Fruit fly (Drosophila melanogaster) whole organism, embryonic: Measurements from ENCODE around the gene Cpr67Fa1.
A peak's percentile ranks its signal among the peaks of the same experiment; 100 is the strongest.

Source experiments
- CG10431 ChIP-seq: fragments of 200-800 bp; sonication (Bioruptor generic); optimal IDR thresholded peaks from 3 replicates; lab custom pipeline; 2018; ENCODE audit warnings: missing biosample characterization, mild to moderate bottlenecking, missing genetic modification characterization
- CG11398 ChIP-seq: fragments of 200-800 bp; sonication (Bioruptor generic); optimal IDR thresholded peaks from 2 replicates; lab custom pipeline; 2016; ENCODE audit warnings: missing biosample characterization, missing genetic modification characterization
- CG1233 ChIP-seq: fragments of 200-800 bp; sonication (Bioruptor generic); optimal IDR thresholded peaks from 4 replicates; lab custom pipeline; 2018; ENCODE audit warnings: missing biosample characterization, mild to moderate bottlenecking, missing genetic modification characterization
- CG12769 ChIP-seq: fragments of 200-800 bp; sonication (Bioruptor generic); optimal IDR thresholded peaks from 2 replicates; lab custom pipeline; 2019; ENCODE audit warnings: missing biosample characterization, mild to moderate bottlenecking, missing genetic modification characterization, moderate library complexity
- CG12942 ChIP-seq: fragments of 200-800 bp; sonication (Bioruptor generic); optimal IDR thresholded peaks from 3 replicates; lab custom pipeline; 2016; ENCODE audit warnings: missing biosample characterization, missing genetic modification characterization
- CG13296 ChIP-seq: fragments of 200-800 bp; sonication (Bioruptor generic); optimal IDR thresholded peaks from 3 replicates; lab custom pipeline; 2018; ENCODE audit warnings: missing biosample characterization, mild to moderate bottlenecking, missing genetic modification characterization
- CG14441 ChIP-seq: fragments of 200-800 bp; sonication (Bioruptor generic); IDR thresholded peaks from 2 replicates; pipeline ENCODE4 v1.3.6; 2022; ENCODE audit warnings: missing biosample characterization, missing genetic modification characterization
- CG14667 ChIP-seq: fragments of 200-800 bp; sonication (Bioruptor generic); IDR thresholded peaks from 2 replicates; pipeline ENCODE4 v1.3.6; 2022; ENCODE audit warnings: missing biosample characterization, missing genetic modification characterization
- CG15479 ChIP-seq: fragments of 200-800 bp; sonication (Bioruptor generic); optimal IDR thresholded peaks from 3 replicates; lab custom pipeline; 2019; ENCODE audit warnings: missing biosample characterization, mild to moderate bottlenecking, missing genetic modification characterization, moderate library complexity
- CG16813 ChIP-seq: fragments of 200-800 bp; sonication (Bioruptor generic); IDR thresholded peaks from 3 replicates; pipeline ENCODE4 v1.3.6; 2022; ENCODE audit warnings: missing biosample characterization, missing genetic modification characterization; ENCODE audit not compliant: partially characterized antibody
- CG2202 ChIP-seq: fragments of 200-800 bp; sonication (Bioruptor generic); optimal IDR thresholded peaks from 2 replicates; lab custom pipeline; 2018; ENCODE audit warnings: missing biosample characterization, mild to moderate bottlenecking, missing genetic modification characterization
- CG31441 ChIP-seq: fragments of 200-800 bp; sonication (Bioruptor generic); IDR thresholded peaks from 2 replicates; pipeline ENCODE4 v1.3.6; 2022; ENCODE audit warnings: missing biosample characterization, missing genetic modification characterization
- CG3163 ChIP-seq: fragments of 200-800 bp; sonication (Bioruptor generic); optimal IDR thresholded peaks from 3 replicates; lab custom pipeline; 2016; ENCODE audit warnings: missing biosample characterization, missing genetic modification characterization
- CG3847 ChIP-seq: fragments of 200-800 bp; sonication (Bioruptor generic); IDR thresholded peaks from 2 replicates; pipeline ENCODE4 v1.3.6; 2022; ENCODE audit warnings: missing biosample characterization, missing genetic modification characterization
- CG5180 ChIP-seq: fragments of 200-800 bp; sonication (Bioruptor generic); optimal IDR thresholded peaks from 3 replicates; lab custom pipeline; 2017; ENCODE audit warnings: missing biosample characterization, missing genetic modification characterization, mild to moderate bottlenecking, moderate library complexity, missing genetic modification reagents
- CG7786 ChIP-seq: fragments of 200-800 bp; sonication (Bioruptor generic); optimal IDR thresholded peaks from 2 replicates; lab custom pipeline; 2016; ENCODE audit warnings: missing biosample characterization, missing genetic modification characterization
- CG7987 ChIP-seq: fragments of 200-800 bp; sonication (Bioruptor generic); optimal IDR thresholded peaks from 2 replicates; lab custom pipeline; 2018; ENCODE audit warnings: missing biosample characterization, mild to moderate bottlenecking, missing genetic modification characterization, moderate library complexity
- CG9797 ChIP-seq: fragments of 200-800 bp; sonication (Bioruptor generic); optimal IDR thresholded peaks from 3 replicates; lab custom pipeline; 2018; ENCODE audit warnings: missing biosample characterization, mild to moderate bottlenecking, missing genetic modification characterization
- CoRest ChIP-seq: fragments of 200-800 bp; sonication (Bioruptor generic); optimal IDR thresholded peaks from 3 replicates; lab custom pipeline; 2018; ENCODE audit warnings: missing biosample characterization, mild to moderate bottlenecking, missing genetic modification characterization, moderate library complexity
- Fer2 ChIP-seq: fragments of 200-800 bp; sonication (Bioruptor generic); optimal IDR thresholded peaks from 2 replicates; lab custom pipeline; 2018; ENCODE audit warnings: missing biosample characterization, mild to moderate bottlenecking, missing genetic modification characterization, moderate library complexity
- HmgD ChIP-seq: fragments of 200-800 bp; sonication (Bioruptor generic); optimal IDR thresholded peaks from 3 replicates; lab custom pipeline; 2016; ENCODE audit warnings: missing biosample characterization, missing genetic modification characterization
- MESR4 ChIP-seq: fragments of 200-800 bp; sonication (Bioruptor generic); optimal IDR thresholded peaks from 2 replicates; lab custom pipeline; 2018; ENCODE audit warnings: missing biosample characterization, mild to moderate bottlenecking, missing genetic modification characterization, moderate library complexity
- NK7.1 ChIP-seq: fragments of 200-800 bp; sonication (Bioruptor generic); optimal IDR thresholded peaks from 3 replicates; lab custom pipeline; 2016; ENCODE audit warnings: missing biosample characterization, missing genetic modification characterization
- Neu2 ChIP-seq: fragments of 200-800 bp; sonication (Bioruptor generic); optimal IDR thresholded peaks from 3 replicates; lab custom pipeline; 2016; ENCODE audit warnings: missing biosample characterization, missing genetic modification characterization, borderline replicate concordance
- bbx ChIP-seq: fragments of 200-800 bp; sonication (Bioruptor generic); IDR thresholded peaks from 2 replicates; pipeline ENCODE4 v1.3.6; 2022; ENCODE audit warnings: missing biosample characterization, missing genetic modification characterization; ENCODE audit not compliant: partially characterized antibody
- bcd ChIP-seq: fragments of 200-800 bp; sonication (Bioruptor generic); optimal IDR thresholded peaks from 2 replicates; lab custom pipeline; 2017; ENCODE audit warnings: missing biosample characterization, mild to moderate bottlenecking, missing genetic modification characterization
- cad ChIP-seq: fragments of >200 bp; optimal IDR thresholded peaks from 2 replicates; lab custom pipeline; 2017; ENCODE audit warnings: missing biosample characterization, missing genetic modification characterization
- cas ChIP-seq: fragments of 200-800 bp; sonication (Bioruptor generic); IDR thresholded peaks from 2 replicates; pipeline ENCODE4 v1.3.6; 2022; ENCODE audit warnings: missing biosample characterization, missing genetic modification characterization
- croc ChIP-seq: fragments of 200-800 bp; sonication (Bioruptor generic); conservative IDR thresholded peaks from 3 replicates; pipeline ENCODE4 v1.3.6; 2022; ENCODE audit warnings: missing biosample characterization, missing genetic modification characterization
- emc ChIP-seq: fragments of 200-800 bp; sonication (Bioruptor generic); optimal IDR thresholded peaks from 2 replicates; lab custom pipeline; 2016; ENCODE audit warnings: missing biosample characterization, missing genetic modification characterization
- fd102C ChIP-seq: fragments of 200-800 bp; sonication (Bioruptor generic); optimal IDR thresholded peaks from 2 replicates; lab custom pipeline; 2018; ENCODE audit warnings: missing biosample characterization, mild to moderate bottlenecking, missing genetic modification characterization, moderate library complexity
- fd64A ChIP-seq: fragments of 200-800 bp; sonication (Bioruptor generic); optimal IDR thresholded peaks from 3 replicates; lab custom pipeline; 2018; ENCODE audit warnings: missing biosample characterization, mild to moderate bottlenecking, missing genetic modification characterization
- fd96Cb ChIP-seq: fragments of 200-800 bp; sonication (Bioruptor generic); optimal IDR thresholded peaks from 2 replicates; lab custom pipeline; 2018; ENCODE audit warnings: missing biosample characterization, mild to moderate bottlenecking, missing genetic modification characterization, moderate library complexity
- ftz-f1 ChIP-seq: fragments of 200-800 bp; sonication (Bioruptor generic); optimal IDR thresholded peaks from 2 replicates; lab custom pipeline; 2016; ENCODE audit warnings: missing biosample characterization, missing genetic modification characterization
- ken ChIP-seq: fragments of 200-800 bp; sonication (Bioruptor generic); IDR thresholded peaks from 3 replicates; pipeline ENCODE4 v1.3.6; 2022; ENCODE audit warnings: missing biosample characterization, missing genetic modification characterization
- maf-S ChIP-seq: fragments of 200-800 bp; sonication (Bioruptor generic); optimal IDR thresholded peaks from 2 replicates; lab custom pipeline; 2016; ENCODE audit warnings: missing biosample characterization, missing genetic modification characterization
- mam ChIP-seq: fragments of 200-800 bp; sonication (Bioruptor generic); optimal IDR thresholded peaks from 3 replicates; lab custom pipeline; 2016; ENCODE audit warnings: missing biosample characterization, missing genetic modification characterization
- nau ChIP-seq: fragments of 200-800 bp; sonication (Bioruptor generic); optimal IDR thresholded peaks from 3 replicates; lab custom pipeline; 2017; ENCODE audit warnings: missing biosample characterization, mild to moderate bottlenecking, missing genetic modification characterization, missing genetic modification reagents
- org-1 ChIP-seq: fragments of 200-800 bp; sonication (Bioruptor generic); optimal IDR thresholded peaks from 2 replicates; lab custom pipeline; 2017; ENCODE audit warnings: missing biosample characterization, missing genetic modification characterization
- pb ChIP-seq: fragments of 200-800 bp; sonication (Bioruptor generic); optimal IDR thresholded peaks from 3 replicates; lab custom pipeline; 2016; ENCODE audit warnings: missing biosample characterization, missing genetic modification characterization
- pho ChIP-seq: fragments of 200-800 bp; sonication (Bioruptor generic); optimal IDR thresholded peaks from 2 replicates; lab custom pipeline; 2016; ENCODE audit warnings: missing biosample characterization, missing genetic modification characterization
- pnt ChIP-seq: fragments of 200-800 bp; sonication (Bioruptor generic); optimal IDR thresholded peaks from 3 replicates; lab custom pipeline; 2016; ENCODE audit warnings: missing biosample characterization, missing genetic modification characterization
- psq ChIP-seq: fragments of 200-800 bp; sonication (Bioruptor generic); optimal IDR thresholded peaks from 2 replicates; lab custom pipeline; 2017; ENCODE audit warnings: missing biosample characterization, missing genetic modification characterization
- pzg ChIP-seq: fragments of 200-800 bp; sonication (Bioruptor generic); optimal IDR thresholded peaks from 3 replicates; lab custom pipeline; 2018; ENCODE audit warnings: missing biosample characterization, mild to moderate bottlenecking, missing genetic modification characterization, moderate library complexity
- schlank ChIP-seq: fragments of 200-800 bp; sonication (Bioruptor generic); optimal IDR thresholded peaks from 2 replicates; lab custom pipeline; 2018; ENCODE audit warnings: missing biosample characterization, mild to moderate bottlenecking, missing genetic modification characterization
- so ChIP-seq: fragments of 200-800 bp; sonication (Bioruptor generic); IDR thresholded peaks from 3 replicates; pipeline ENCODE4 v1.3.6; 2022; ENCODE audit warnings: missing biosample characterization, missing genetic modification characterization
- stwl ChIP-seq: fragments of 200-800 bp; sonication (Bioruptor generic); optimal IDR thresholded peaks from 3 replicates; lab custom pipeline; 2018; ENCODE audit warnings: missing biosample characterization, mild to moderate bottlenecking, missing genetic modification characterization, moderate library complexity
- sug ChIP-seq: fragments of 200-800 bp; optimal IDR thresholded peaks from 2 replicates; lab custom pipeline; 2019; ENCODE audit warnings: missing biosample characterization, mild to moderate bottlenecking, missing genetic modification characterization, moderate library complexity
- tin ChIP-seq: fragments of 200-800 bp; sonication (Bioruptor generic); optimal IDR thresholded peaks from 3 replicates; lab custom pipeline; 2016; ENCODE audit warnings: missing biosample characterization, missing genetic modification characterization
- trem ChIP-seq: fragments of 200-800 bp; optimal IDR thresholded peaks from 3 replicates; lab custom pipeline; 2019; ENCODE audit warnings: missing biosample characterization, mild to moderate bottlenecking, missing genetic modification characterization, moderate library complexity
- trh ChIP-seq: fragments of 200-800 bp; sonication (Bioruptor generic); optimal IDR thresholded peaks from 2 replicates; lab custom pipeline; 2016; ENCODE audit warnings: missing biosample characterization, missing genetic modification characterization
- twi ChIP-seq: fragments of 200-800 bp; optimal IDR thresholded peaks from 2 replicates; lab custom pipeline; 2019; ENCODE audit warnings: missing biosample characterization, mild to moderate bottlenecking, missing genetic modification characterization, moderate library complexity

Gene Cpr67Fa1

dm6 chr3L:10899087-10899511 is 9.3 kb downstream of the Cpr67Fa1 start, which contains the start of gene Aps (continued):
- TF ChIP-seq Fer2 (tag; lab: Kevin White, UChicago), result no peak
- no peak for TF ChIP-seq MESR4 (GFP tag; lab: Kevin White, UChicago)
- no peak for TF ChIP-seq so
- peak; percentile 15 for TF ChIP-seq mam
- no peak for TF ChIP-seq CG5180
- TF ChIP-seq CG1233, result peak; percentile 2
- no peak for TF ChIP-seq nau
- TF ChIP-seq sug (tag; lab: Kevin White, UChicago), result peak; percentile 45
- no peak for TF ChIP-seq emc (GFP tag; lab: Kevin White, UChicago)
- no peak for TF ChIP-seq trh (GFP tag; lab: Kevin White, UChicago)
- no peak for TF ChIP-seq CG7786
- TF ChIP-seq CG13296 (GFP tag; lab: Kevin White, UChicago), result no peak
- TF ChIP-seq schlank (tag; lab: Kevin White, UChicago), result no peak
- no peak for TF ChIP-seq cad (GFP tag; lab: Kevin White, UChicago)
- no peak for TF ChIP-seq ken (GFP tag; lab: Robert Waterston, UW)
- TF ChIP-seq pho (GFP tag; lab: Kevin White, UChicago), result peak; percentile 11
- no peak for TF ChIP-seq HmgD
- peak; percentile 73 for TF ChIP-seq pzg (GFP tag; lab: Kevin White, UChicago)
- TF ChIP-seq CG11398 (GFP tag; lab: Kevin White, UChicago), result no peak
- no peak for TF ChIP-seq cas
- TF ChIP-seq CG15479 (GFP tag; lab: Kevin White, UChicago), result no peak
- peak; percentile 15 for TF ChIP-seq pnt (GFP tag; lab: Kevin White, UChicago)
- peak; percentile 24 for TF ChIP-seq maf-S
- TF ChIP-seq fd102C (GFP tag; lab: Kevin White, UChicago), result no peak
- peak; percentile 27 for TF ChIP-seq tin (GFP tag; lab: Kevin White, UChicago)
- TF ChIP-seq CG12769 (tag; lab: Kevin White, UChicago), result no peak
- peak; percentile 35 for TF ChIP-seq bcd (GFP tag; lab: Kevin White, UChicago)
- peak; percentile 66 for TF ChIP-seq stwl (tag; lab: Kevin White, UChicago)
- no peak for TF ChIP-seq CG12942 (GFP tag; lab: Kevin White, UChicago)
- TF ChIP-seq CG3847 (GFP tag; lab: Robert Waterston, UW), result peak; percentile 52
- TF ChIP-seq CG3163, result no peak
- peak; percentile 78 for TF ChIP-seq trem (tag; lab: Kevin White, UChicago)
- peak; percentile 87 for TF ChIP-seq CG9797 (GFP tag; lab: Kevin White, UChicago)
- TF ChIP-seq CG14667 (GFP tag; lab: Robert Waterston, UW), result peak; percentile 50
- TF ChIP-seq pb (GFP tag; lab: Kevin White, UChicago), result no peak
- TF ChIP-seq NK7.1 (GFP tag; lab: Kevin White, UChicago), result no peak
- TF ChIP-seq CG2202 (tag; lab: Kevin White, UChicago), result no peak
- TF ChIP-seq croc (GFP tag; lab: Robert Waterston, UW), result no peak
- TF ChIP-seq CG14441 (GFP tag; lab: Robert Waterston, UW), result peak; percentile 38; the same call in 1 of the 2 replicates
- TF ChIP-seq Neu2 (GFP tag; lab: Kevin White, UChicago), result no peak
- TF ChIP-seq CG16813 (GFP tag; lab: Robert Waterston, UW), result no peak
- TF ChIP-seq CG7987 (GFP tag; lab: Kevin White, UChicago), result peak; percentile 24
- peak; percentile 21 for TF ChIP-seq twi (tag; lab: Kevin White, UChicago)
- TF ChIP-seq ftz-f1 (GFP tag; lab: Kevin White, UChicago), result no peak
- peak; percentile 88 for TF ChIP-seq psq (GFP tag; lab: Kevin White, UChicago)
- no peak for TF ChIP-seq bbx (GFP tag; lab: Robert Waterston, UW)
- TF ChIP-seq CG10431 (GFP tag; lab: Kevin White, UChicago), result no peak
- no peak for TF ChIP-seq CG31441 (GFP tag; lab: Robert Waterston, UW)
- no peak for TF ChIP-seq org-1 (GFP tag; lab: Kevin White, UChicago)
- no peak for TF ChIP-seq fd96Cb (tag; lab: Kevin White, UChicago)
- no peak for TF ChIP-seq fd64A
- TF ChIP-seq CoRest (tag; lab: Kevin White, UChicago), result peak; percentile 57
